Fruit fly (Drosophila melanogaster) whole organism, embryonic: Measurements from ENCODE around the gene CG42554.

Source experiments
- Aef1 ChIP-seq: fragments of 200-800 bp; sonication (Bioruptor generic); IDR thresholded peaks from 3 replicates; pipeline ENCODE4 v1.3.6; 2022; ENCODE audit warnings: missing biosample characterization, missing genetic modification characterization
- CG10321 ChIP-seq: fragments of 200-800 bp; sonication (Bioruptor generic); IDR thresholded peaks from 2 replicates; pipeline ENCODE4 v1.3.6; 2022; ENCODE audit warnings: missing biosample characterization, missing genetic modification characterization
- CG10366 ChIP-seq: fragments of 200-800 bp; sonication (Bioruptor generic); IDR thresholded peaks from 2 replicates; pipeline ENCODE4 v1.3.6; 2022; ENCODE audit warnings: missing biosample characterization, missing genetic modification characterization
- CG10979 ChIP-seq: fragments of 200-800 bp; sonication (Bioruptor generic); optimal IDR thresholded peaks from 2 replicates; lab custom pipeline; 2018; ENCODE audit warnings: missing biosample characterization, mild to moderate bottlenecking, missing genetic modification characterization, moderate library complexity
- CG11695 ChIP-seq: fragments of 200-800 bp; sonication (Bioruptor generic); IDR thresholded peaks from 3 replicates; pipeline ENCODE4 v1.3.6; 2022; ENCODE audit warnings: missing biosample characterization, missing genetic modification characterization
- CG11723 ChIP-seq: fragments of 200-800 bp; sonication (Bioruptor generic); optimal IDR thresholded peaks from 2 replicates; lab custom pipeline; 2017; ENCODE audit warnings: missing biosample characterization, mild to moderate bottlenecking, missing genetic modification characterization
- CG12744 ChIP-seq: fragments of 200-800 bp; sonication (Bioruptor generic); optimal IDR thresholded peaks from 2 replicates; lab custom pipeline; 2016; ENCODE audit warnings: missing biosample characterization, missing genetic modification characterization
- CG16863 ChIP-seq: fragments of 200-800 bp; sonication (Bioruptor generic); optimal IDR thresholded peaks from 3 replicates; lab custom pipeline; 2016; ENCODE audit warnings: missing biosample characterization, missing genetic modification characterization
- CG18619 ChIP-seq: fragments of 200-800 bp; sonication (Bioruptor generic); optimal IDR thresholded peaks from 3 replicates; lab custom pipeline; 2017; ENCODE audit warnings: missing biosample characterization, mild to moderate bottlenecking, missing genetic modification characterization
- CG2116 ChIP-seq: fragments of 200-800 bp; sonication (Bioruptor generic); optimal IDR thresholded peaks from 3 replicates; lab custom pipeline; 2018; ENCODE audit warnings: missing biosample characterization, mild to moderate bottlenecking, missing genetic modification characterization
- CG2120 ChIP-seq: fragments of 200-800 bp; sonication (Bioruptor generic); optimal IDR thresholded peaks from 3 replicates; lab custom pipeline; 2016; ENCODE audit warnings: missing biosample characterization, missing genetic modification characterization
- CG2678 ChIP-seq: fragments of 200-800 bp; sonication (Bioruptor generic); optimal IDR thresholded peaks from 3 replicates; lab custom pipeline; 2019; ENCODE audit warnings: missing biosample characterization, mild to moderate bottlenecking, missing genetic modification characterization, moderate library complexity
- CG6175 ChIP-seq: fragments of 200-800 bp; sonication (Bioruptor generic); IDR thresholded peaks from 3 replicates; pipeline ENCODE4 v1.3.6; 2022; ENCODE audit warnings: missing biosample characterization, missing genetic modification characterization
- CG7963 ChIP-seq: fragments of 200-800 bp; sonication (Bioruptor generic); IDR thresholded peaks from 3 replicates; pipeline ENCODE4 v1.3.6; 2022; ENCODE audit warnings: missing biosample characterization, missing genetic modification characterization; ENCODE audit not compliant: partially characterized antibody
- CG7987 ChIP-seq: fragments of 200-800 bp; sonication (Bioruptor generic); optimal IDR thresholded peaks from 2 replicates; lab custom pipeline; 2018; ENCODE audit warnings: missing biosample characterization, mild to moderate bottlenecking, missing genetic modification characterization, moderate library complexity
- CG9817 ChIP-seq: fragments of 200-800 bp; sonication (Bioruptor generic); optimal IDR thresholded peaks from 2 replicates; lab custom pipeline; 2018; ENCODE audit warnings: missing biosample characterization, mild to moderate bottlenecking, missing genetic modification characterization, moderate library complexity
- Dip2 ChIP-seq: fragments of 200-800 bp; sonication (Bioruptor generic); IDR thresholded peaks from 2 replicates; pipeline ENCODE4 v1.3.6; 2022; ENCODE audit warnings: missing biosample characterization, missing genetic modification characterization
- Doc2 ChIP-seq: fragments of 200-800 bp; sonication (Bioruptor generic); IDR thresholded peaks from 2 replicates; pipeline ENCODE4 v1.3.6; 2022; ENCODE audit warnings: missing biosample characterization, missing genetic modification characterization
- HLH4C ChIP-seq: fragments of 200-800 bp; sonication (Bioruptor generic); IDR thresholded peaks from 3 replicates; pipeline ENCODE4 v1.3.6; 2022; ENCODE audit warnings: missing biosample characterization, missing genetic modification characterization; ENCODE audit not compliant: partially characterized antibody
- HmgZ ChIP-seq: fragments of 200-800 bp; sonication (Bioruptor generic); optimal IDR thresholded peaks from 2 replicates; lab custom pipeline; 2018; ENCODE audit warnings: missing biosample characterization, mild to moderate bottlenecking, missing genetic modification characterization
- Hsf ChIP-seq: fragments of 200-800 bp; sonication (Bioruptor generic); optimal IDR thresholded peaks from 3 replicates; lab custom pipeline; 2016; ENCODE audit warnings: missing biosample characterization, missing genetic modification characterization
- Mad ChIP-seq: fragments of 200-800 bp; sonication (Bioruptor generic); optimal IDR thresholded peaks from 2 replicates; lab custom pipeline; 2016; ENCODE audit warnings: missing biosample characterization, missing genetic modification characterization
- Mrtf ChIP-seq: fragments of 200-800 bp; sonication (Bioruptor generic); IDR thresholded peaks from 3 replicates; pipeline ENCODE4 v1.3.6; 2022; ENCODE audit warnings: missing biosample characterization, missing genetic modification characterization
- Rfx ChIP-seq: fragments of 200-800 bp; sonication (Bioruptor generic); IDR thresholded peaks from 2 replicates; pipeline ENCODE4 v1.3.6; 2022; ENCODE audit warnings: missing biosample characterization, missing genetic modification characterization
- Trl ChIP-seq, 3 experiments: fragments of >200 bp in 2 of 3; fragments of 200-800 bp in 1 of 3; sonication (Bioruptor generic) in 1 of 3; optimal IDR thresholded peaks; 2 replicates in 1 of 3; 3 replicates in 2 of 3; lab custom pipeline; 2016 to 2017; ENCODE audit warnings: missing biosample characterization in 1 of 3, missing genetic modification characterization in 1 of 3
- Vsx1 ChIP-seq: fragments of 200-800 bp; sonication (Bioruptor generic); optimal IDR thresholded peaks from 2 replicates; lab custom pipeline; 2017; ENCODE audit warnings: missing biosample characterization, mild to moderate bottlenecking, missing genetic modification characterization, missing genetic modification reagents
- Xbp1 ChIP-seq: fragments of 200-800 bp; sonication (Bioruptor generic); optimal IDR thresholded peaks from 3 replicates; lab custom pipeline; 2016; ENCODE audit warnings: missing biosample characterization, mild to moderate bottlenecking, missing genetic modification characterization
- ac ChIP-seq: fragments of 200-800 bp; sonication (Bioruptor generic); optimal IDR thresholded peaks from 3 replicates; lab custom pipeline; 2017; ENCODE audit warnings: missing biosample characterization, mild to moderate bottlenecking, missing genetic modification characterization
- al ChIP-seq: fragments of 200-800 bp; sonication (Bioruptor generic); IDR thresholded peaks from 2 replicates; pipeline ENCODE4 v1.3.6; 2022; ENCODE audit warnings: missing biosample characterization, missing genetic modification characterization
- chn ChIP-seq: fragments of 200-800 bp; sonication (Bioruptor generic); optimal IDR thresholded peaks from 2 replicates; lab custom pipeline; 2016; ENCODE audit warnings: missing biosample characterization, missing genetic modification characterization
- cwo ChIP-seq: fragments of 200-800 bp; sonication (Bioruptor generic); optimal IDR thresholded peaks from 3 replicates; lab custom pipeline; 2017; ENCODE audit warnings: missing biosample characterization, missing genetic modification characterization, mild to moderate bottlenecking, moderate library complexity, missing genetic modification reagents
- dm ChIP-seq: fragments of 200-800 bp; sonication (Bioruptor generic); optimal IDR thresholded peaks from 3 replicates; lab custom pipeline; 2016; ENCODE audit warnings: missing biosample characterization, missing genetic modification characterization
- dmrt11E ChIP-seq: fragments of 200-800 bp; sonication (Bioruptor generic); optimal IDR thresholded peaks from 3 replicates; lab custom pipeline; 2018; ENCODE audit warnings: missing biosample characterization, mild to moderate bottlenecking, missing genetic modification characterization, moderate library complexity
- ewg ChIP-seq: fragments of 200-800 bp; sonication (Bioruptor generic); optimal IDR thresholded peaks from 3 replicates; lab custom pipeline; 2017; ENCODE audit warnings: mild to moderate bottlenecking, missing biosample characterization, missing genetic modification reagents, missing genetic modification characterization
- exex ChIP-seq: fragments of 200-800 bp; sonication (Bioruptor generic); optimal IDR thresholded peaks from 4 replicates; lab custom pipeline; 2018; ENCODE audit warnings: missing biosample characterization, mild to moderate bottlenecking, missing genetic modification characterization, moderate library complexity
- eyg ChIP-seq: fragments of 200-800 bp; sonication (Bioruptor generic); optimal IDR thresholded peaks from 3 replicates; lab custom pipeline; 2016; ENCODE audit warnings: missing biosample characterization, missing genetic modification characterization
- gcm ChIP-seq: fragments of 200-800 bp; sonication (Bioruptor generic); optimal IDR thresholded peaks from 2 replicates; lab custom pipeline; 2019; ENCODE audit warnings: missing biosample characterization, mild to moderate bottlenecking, missing genetic modification characterization, moderate library complexity
- grn ChIP-seq: fragments of 200-800 bp; sonication (Bioruptor generic); optimal IDR thresholded peaks from 3 replicates; lab custom pipeline; 2017; ENCODE audit warnings: missing biosample characterization, missing genetic modification characterization
- h ChIP-seq: fragments of >200 bp; optimal IDR thresholded peaks from 2 replicates; lab custom pipeline; 2017
- jumu ChIP-seq: fragments of 200-800 bp; sonication (Bioruptor generic); optimal IDR thresholded peaks from 3 replicates; lab custom pipeline; 2016; ENCODE audit warnings: missing biosample characterization, missing genetic modification characterization
- mam ChIP-seq: fragments of 200-800 bp; sonication (Bioruptor generic); optimal IDR thresholded peaks from 3 replicates; lab custom pipeline; 2016; ENCODE audit warnings: missing biosample characterization, missing genetic modification characterization
- p53 ChIP-seq: fragments of 200-800 bp; sonication (Bioruptor generic); optimal IDR thresholded peaks from 2 replicates; lab custom pipeline; 2016; ENCODE audit warnings: missing biosample characterization, missing genetic modification characterization
- pros ChIP-seq: fragments of 200-800 bp; sonication (Bioruptor generic); optimal IDR thresholded peaks from 3 replicates; lab custom pipeline; 2019; ENCODE audit warnings: missing biosample characterization, mild to moderate bottlenecking, missing genetic modification characterization, moderate library complexity
- ro ChIP-seq: fragments of 200-800 bp; sonication (Bioruptor generic); IDR thresholded peaks from 2 replicates; pipeline ENCODE4 v1.3.6; 2022; ENCODE audit warnings: missing biosample characterization, missing genetic modification characterization
- row ChIP-seq: fragments of 200-800 bp; sonication (Bioruptor generic); IDR thresholded peaks from 3 replicates; pipeline ENCODE4 v1.3.6; 2022; ENCODE audit warnings: missing biosample characterization, missing genetic modification characterization
- sisA ChIP-seq: fragments of 200-800 bp; sonication (Bioruptor generic); IDR thresholded peaks from 2 replicates; pipeline ENCODE4 v1.3.6; 2022; ENCODE audit warnings: missing biosample characterization, missing genetic modification characterization
- slou ChIP-seq: fragments of 200-800 bp; sonication (Bioruptor generic); optimal IDR thresholded peaks from 3 replicates; lab custom pipeline; 2016; ENCODE audit warnings: missing biosample characterization, missing genetic modification characterization
- tgo ChIP-seq: fragments of 200-800 bp; sonication (Bioruptor generic); IDR thresholded peaks from 3 replicates; pipeline ENCODE4 v1.3.6; 2022; ENCODE audit warnings: missing biosample characterization, missing genetic modification characterization
- vnd ChIP-seq: fragments of 200-800 bp; sonication (Bioruptor generic); IDR thresholded peaks from 3 replicates; pipeline ENCODE4 v1.3.6; 2022; ENCODE audit warnings: missing biosample characterization, missing genetic modification characterization; ENCODE audit not compliant: partially characterized antibody
- zen2 ChIP-seq: fragments of 200-800 bp; sonication (Bioruptor generic); IDR thresholded peaks from 3 replicates; pipeline ENCODE4 v1.3.6; 2022; ENCODE audit warnings: missing biosample characterization, missing genetic modification characterization; ENCODE audit not compliant: partially characterized antibody

Gene CG42554

DNA sequence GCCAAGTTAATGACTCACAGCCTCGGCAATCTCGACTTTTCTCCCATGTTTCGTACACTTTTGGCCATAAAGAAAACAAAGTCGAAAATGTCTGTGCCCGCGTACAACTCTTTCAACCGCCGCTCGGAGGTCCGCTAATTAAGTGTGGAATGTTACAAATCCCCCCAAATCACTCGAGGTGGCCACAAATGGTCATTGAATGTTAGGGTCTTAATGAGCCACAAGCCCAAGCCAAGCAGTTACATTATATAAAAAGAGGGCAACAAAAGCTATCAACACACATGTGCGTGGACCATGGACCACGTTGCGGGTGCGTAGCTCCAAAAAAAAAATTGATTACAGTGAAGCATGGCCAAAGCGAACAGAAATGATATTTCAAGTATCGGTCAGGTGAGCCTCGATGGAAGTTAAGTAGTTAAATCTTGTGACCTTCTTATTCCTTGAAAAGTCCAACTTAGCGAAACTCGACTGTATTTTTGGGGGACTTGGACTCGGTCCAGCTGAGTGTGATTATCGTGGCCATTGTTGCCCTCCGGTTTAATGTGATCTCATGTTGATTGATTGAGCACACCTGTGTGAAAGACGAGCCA is 16.1 kb upstream of the CG42554 start (continued):
- TF ChIP-seq grn (peak; percentile 23), sisA (GFP tag; lab: Robert Waterston, UW) (peak; percentile 94), al (GFP tag; lab: Robert Waterston, UW) (peak; percentile 86), Xbp1 (peak; percentile 93), CG2678 (tag; lab: Kevin White, UChicago) (peak; percentile 90), Vsx1 (GFP tag; lab: Kevin White, UChicago) (peak; percentile 65), gcm (GFP tag; lab: Kevin White, UChicago) (peak; percentile 68), CG6175 (GFP tag; lab: Robert Waterston, UW) (peak; percentile 87), HmgZ (tag; lab: Kevin White, UChicago) (peak; percentile 77), dmrt11E (peak; percentile 37), Hsf (GFP tag; lab: Kevin White, UChicago) (peak; percentile 78), CG10979 (tag; lab: Kevin White, UChicago) (peak; percentile 77), CG2120 (GFP tag; lab: Kevin White, UChicago) (peak; percentile 89), Doc2 (peak; percentile 79), vnd (GFP tag; lab: Robert Waterston, UW) (no peak), slou (peak; percentile 26), eyg (peak; percentile 84), ewg (peak; percentile 78), Rfx (GFP tag; lab: Robert Waterston, UW) (peak; percentile 94), CG7987 (peak; percentile 38), Trl (optimal IDR thresholded peaks at IDR 0.05; lab: Kevin White, UChicago) (no peak), Trl (GFP tag; optimal IDR thresholded peaks at IDR 0.05; lab: Kevin White, UChicago) (peak; percentile 87), CG11723 (GFP tag; lab: Kevin White, UChicago) (peak; percentile 76), Mad (peak; percentile 76), ro (GFP tag; lab: Robert Waterston, UW) (peak; percentile 71), tgo (GFP tag; lab: Robert Waterston, UW) (peak; percentile 93), HLH4C (no peak), cwo (GFP tag; lab: Kevin White, UChicago) (peak; percentile 84), mam (peak; percentile 86), CG12744 (GFP tag; lab: Kevin White, UChicago) (peak; percentile 74), CG2116 (GFP tag; lab: Kevin White, UChicago) (peak; percentile 36), chn (GFP tag; lab: Kevin White, UChicago) (peak; percentile 87), h (lab: Kevin White, UChicago) (no peak), row (peak; percentile 95), Dip2 (GFP tag; lab: Robert Waterston, UW) (peak; percentile 53; the same call in 1 of the 2 replicates), CG16863 (peak; percentile 85), Aef1 (peak; percentile 92), CG10321 (peak; percentile 74), jumu (GFP tag; lab: Kevin White, UChicago) (peak; percentile 88), ac (GFP tag; lab: Kevin White, UChicago) (no peak), exex (peak; percentile 28), CG11695 (peak; percentile 88), CG9817 (peak; percentile 85), p53 (GFP tag; lab: Kevin White, UChicago) (peak; percentile 67), CG10366 (peak; percentile 96), CG7963 (GFP tag; lab: Robert Waterston, UW) (no peak), zen2 (no peak), CG18619 (GFP tag; lab: Kevin White, UChicago) (peak; percentile 80), pros (GFP tag; lab: Kevin White, UChicago) (peak; percentile 3), Mrtf (GFP tag; lab: Robert Waterston, UW) (peak; percentile 93), dm (GFP tag; lab: Kevin White, UChicago) (peak; percentile 79)
